Worm (Caenorhabditis elegans) whole organism, young adult: ENCODE results near the gene T28A11.4.

ENCODE experiments used
- B0019.2 ChIP-seq: fragments of 200-800 bp; sonication (Bioruptor generic); conservative IDR thresholded peaks from 2 replicates; pipeline ENCODE4 v1.3.6; 2022; ENCODE audit warnings: missing genetic modification reagents, missing genetic modification characterization, missing compliant biosample characterization
- B0261.1 ChIP-seq: sonication (generic microtip); optimal IDR thresholded peaks from 2 replicates; lab custom pipeline; 2016; ENCODE audit warnings: mild to moderate bottlenecking, missing genetic modification characterization, moderate library complexity, missing compliant biosample characterization
- D2030.7 ChIP-seq: fragments of 200-800 bp; sonication (Bioruptor generic); IDR thresholded peaks from 2 replicates; pipeline ENCODE4 v1.3.6; 2022; ENCODE audit warnings: missing genetic modification reagents, missing genetic modification characterization, missing compliant biosample characterization
- F23B12.7 ChIP-seq: sonication (generic microtip); optimal IDR thresholded peaks from 2 replicates; lab custom pipeline; 2017; ENCODE audit warnings: missing genetic modification characterization, mild to moderate bottlenecking, missing compliant biosample characterization, antibody characterized with exemption, moderate library complexity; ENCODE audit not compliant: insufficient read depth
- F37B4.10 ChIP-seq: fragments of 200-800 bp; sonication (Bioruptor generic); IDR thresholded peaks from 2 replicates; pipeline ENCODE4 v1.3.6; 2022; ENCODE audit warnings: missing genetic modification characterization, missing compliant biosample characterization
- F39B2.1 ChIP-seq: fragments of 200-800 bp; sonication (Bioruptor generic); IDR thresholded peaks from 2 replicates; pipeline ENCODE4 v1.3.6; 2022; ENCODE audit warnings: missing genetic modification reagents, missing genetic modification characterization, missing compliant biosample characterization
- F57A8.1 ChIP-seq: fragments of 200-800 bp; sonication (Bioruptor generic); optimal IDR thresholded peaks from 2 replicates; lab custom pipeline; 2018; ENCODE audit warnings: mild to moderate bottlenecking, missing genetic modification characterization, moderate library complexity, missing compliant biosample characterization
- T07F8.4 ChIP-seq: sonication (generic microtip); optimal IDR thresholded peaks from 2 replicates; lab custom pipeline; 2016; ENCODE audit warnings: mild to moderate bottlenecking, missing genetic modification characterization, moderate library complexity, missing compliant biosample characterization
- Y67H2A.10 ChIP-seq: fragments of 200-800 bp; sonication (Bioruptor generic); conservative IDR thresholded peaks from 2 replicates; pipeline ENCODE4 v1.3.6; 2022; ENCODE audit warnings: missing genetic modification reagents, missing genetic modification characterization, missing compliant biosample characterization
- aptf-2 ChIP-seq: fragments of 200-800 bp; sonication (Bioruptor generic); conservative IDR thresholded peaks from 2 replicates; pipeline ENCODE4 v1.3.6; 2022; ENCODE audit warnings: missing genetic modification reagents, missing genetic modification characterization, missing compliant biosample characterization
- atf-7 ChIP-seq: sonication (generic microtip); optimal IDR thresholded peaks from 2 replicates; lab custom pipeline; 2017; ENCODE audit warnings: mild to moderate bottlenecking, missing genetic modification characterization, missing compliant biosample characterization
- attf-3 ChIP-seq: fragments of 200-800 bp; sonication (Bioruptor generic); conservative IDR thresholded peaks from 2 replicates; pipeline ENCODE4 v1.3.6; 2022; ENCODE audit warnings: missing genetic modification reagents, missing genetic modification characterization, missing compliant biosample characterization
- bed-1 ChIP-seq: fragments of 200-800 bp; sonication (Bioruptor generic); IDR thresholded peaks from 2 replicates; pipeline ENCODE4 v1.3.6; 2022; ENCODE audit warnings: missing genetic modification reagents, missing genetic modification characterization, missing compliant biosample characterization
- bed-2 ChIP-seq: fragments of 200-800 bp; sonication (Bioruptor generic); IDR thresholded peaks from 2 replicates; pipeline ENCODE4 v1.3.6; 2022; ENCODE audit warnings: missing genetic modification reagents, missing genetic modification characterization, missing compliant biosample characterization
- ccch-3 ChIP-seq: fragments of 200-800 bp; sonication (Bioruptor generic); optimal IDR thresholded peaks from 2 replicates; lab custom pipeline; 2018; ENCODE audit warnings: mild to moderate bottlenecking, missing genetic modification characterization, missing compliant biosample characterization
- ceh-27 ChIP-seq: fragments of 200-800 bp; sonication (Bioruptor generic); optimal IDR thresholded peaks from 2 replicates; lab custom pipeline; 2018; ENCODE audit warnings: mild to moderate bottlenecking, missing genetic modification characterization, moderate library complexity, missing compliant biosample characterization
- ceh-40 ChIP-seq: fragments of 200-800 bp; sonication (Bioruptor generic); IDR thresholded peaks from 2 replicates; pipeline ENCODE4 v1.3.6; 2022; ENCODE audit warnings: missing genetic modification characterization, missing compliant biosample characterization
- ceh-58 ChIP-seq: fragments of 200-800 bp; sonication (Bioruptor generic); IDR thresholded peaks from 2 replicates; pipeline ENCODE4 v1.3.6; 2022; ENCODE audit warnings: missing genetic modification characterization, missing compliant biosample characterization
- ceh-79 ChIP-seq: sonication (generic microtip); optimal IDR thresholded peaks from 2 replicates; lab custom pipeline; 2017; ENCODE audit warnings: mild to moderate bottlenecking, missing genetic modification characterization, missing compliant biosample characterization
- die-1 ChIP-seq: sonication (generic microtip); optimal IDR thresholded peaks from 2 replicates; lab custom pipeline; 2016; ENCODE audit warnings: missing genotype, mild to moderate bottlenecking, missing genetic modification characterization, missing compliant biosample characterization
- dpff-1 ChIP-seq: sonication (generic microtip); optimal IDR thresholded peaks from 2 replicates; lab custom pipeline; 2017; ENCODE audit warnings: mild to moderate bottlenecking, missing genetic modification characterization, missing compliant biosample characterization
- dpl-1 ChIP-seq: fragments of 150-350 bp; optimal IDR thresholded peaks from 2 replicates; lab custom pipeline; 2014; ENCODE audit warnings: missing biosample characterization, missing genetic modification reagents, missing genetic modification characterization
- egl-18 ChIP-seq: fragments of 200-800 bp; sonication (Bioruptor generic); IDR thresholded peaks from 2 replicates; pipeline ENCODE4 v1.3.6; 2022; ENCODE audit warnings: missing genetic modification reagents, missing genetic modification characterization, missing compliant biosample characterization
- egrh-3 ChIP-seq: fragments of 200-800 bp; sonication (Bioruptor generic); IDR thresholded peaks from 2 replicates; pipeline ENCODE4 v1.3.6; 2022; ENCODE audit warnings: missing genetic modification reagents, missing genetic modification characterization, missing compliant biosample characterization
- hsf-1 ChIP-seq: fragments of 200-800 bp; sonication (Bioruptor generic); IDR thresholded peaks from 2 replicates; pipeline ENCODE4 v1.3.6; 2022; ENCODE audit warnings: missing genetic modification reagents, missing genetic modification characterization, missing compliant biosample characterization
- let-526 ChIP-seq: fragments of 200-800 bp; sonication (Bioruptor generic); IDR thresholded peaks from 2 replicates; pipeline ENCODE4 v1.3.6; 2022; ENCODE audit warnings: missing genetic modification reagents, missing genetic modification characterization, missing compliant biosample characterization
- lin-35 ChIP-seq, 3 experiments: fragments of 150-350 bp in 2 of 3; sonication (generic microtip) in 1 of 3; optimal IDR thresholded peaks; 2 replicates each; lab custom pipeline; 2014 to 2018; ENCODE audit warnings: missing biosample characterization in 3 of 3, missing genetic modification characterization in 3 of 3, missing genetic modification reagents in 3 of 3
- lin-40 ChIP-seq: sonication (generic microtip); optimal IDR thresholded peaks from 2 replicates; lab custom pipeline; 2016; ENCODE audit warnings: missing genetic modification characterization, mild to moderate bottlenecking, missing compliant biosample characterization, missing genotype, missing genetic modification reagents
- lin-54 ChIP-seq: fragments of 200-800 bp; sonication (Bioruptor generic); optimal IDR thresholded peaks from 2 replicates; lab custom pipeline; 2018; ENCODE audit warnings: mild to moderate bottlenecking, missing genetic modification characterization, missing compliant biosample characterization
- lsl-1 ChIP-seq: fragments of 200-800 bp; sonication (Bioruptor generic); optimal IDR thresholded peaks from 2 replicates; lab custom pipeline; 2018; ENCODE audit warnings: mild to moderate bottlenecking, missing genetic modification characterization, moderate library complexity, missing compliant biosample characterization
- madf-10 ChIP-seq: sonication (generic microtip); optimal IDR thresholded peaks from 2 replicates; lab custom pipeline; 2016; ENCODE audit warnings: mild to moderate bottlenecking, missing genetic modification characterization, missing compliant biosample characterization
- nfya-1 ChIP-seq: sonication (generic microtip); optimal IDR thresholded peaks from 2 replicates; lab custom pipeline; 2017; ENCODE audit warnings: antibody characterized with exemption, missing compliant biosample characterization, missing genetic modification characterization, borderline replicate concordance; ENCODE audit not compliant: insufficient read depth
- nfya-2 ChIP-seq: fragments of 200-800 bp; sonication (Bioruptor generic); IDR thresholded peaks from 2 replicates; pipeline ENCODE4 v1.3.6; 2022; ENCODE audit warnings: missing genetic modification reagents, missing genetic modification characterization, missing compliant biosample characterization
- nfyb-1 ChIP-seq: fragments of 200-800 bp; sonication (Bioruptor generic); IDR thresholded peaks from 2 replicates; pipeline ENCODE4 v1.3.6; 2022; ENCODE audit warnings: missing genetic modification reagents, missing genetic modification characterization, missing compliant biosample characterization
- nhr-120 ChIP-seq: fragments of 200-800 bp; sonication (Bioruptor generic); IDR thresholded peaks from 2 replicates; pipeline ENCODE4 v1.3.6; 2022; ENCODE audit warnings: missing genetic modification characterization, missing compliant biosample characterization
- pha-4 ChIP-seq: fragments of 150-350 bp; sonication (generic microtip); optimal IDR thresholded peaks from 2 replicates; lab custom pipeline; 2014; ENCODE audit warnings: missing biosample characterization, missing genetic modification reagents, missing genetic modification characterization
- snpc-3.4 ChIP-seq: sonication (generic microtip); optimal IDR thresholded peaks from 2 replicates; lab custom pipeline; 2017; ENCODE audit warnings: missing genetic modification characterization, mild to moderate bottlenecking, missing compliant biosample characterization, antibody characterized with exemption, moderate library complexity, missing genotype, missing genetic modification reagents
- snpc-4 ChIP-seq, 5 experiments: fragments of 150-350 bp in 1 of 5; sonication (generic microtip) in 4 of 5; optimal IDR thresholded peaks; 2 replicates each; lab custom pipeline; 2014 to 2018; ENCODE audit warnings: missing genetic modification characterization in 5 of 5, missing biosample characterization in 3 of 5, antibody characterized with exemption in 2 of 5, mild to moderate bottlenecking in 2 of 5, missing compliant biosample characterization in 2 of 5, missing genotype in 2 of 5, moderate library complexity in 2 of 5, missing genetic modification reagents in 1 of 5
- somi-1 ChIP-seq: fragments of 200-800 bp; sonication (Bioruptor generic); optimal IDR thresholded peaks from 2 replicates; lab custom pipeline; 2018; ENCODE audit warnings: mild to moderate bottlenecking, missing genetic modification characterization, missing compliant biosample characterization
- zim-3 ChIP-seq: sonication (generic microtip); optimal IDR thresholded peaks from 2 replicates; lab custom pipeline; 2017; ENCODE audit warnings: mild to moderate bottlenecking, missing genetic modification characterization, moderate library complexity, missing compliant biosample characterization
- ztf-18 ChIP-seq: sonication (generic microtip); optimal IDR thresholded peaks from 2 replicates; lab custom pipeline; 2016; ENCODE audit warnings: missing genotype, mild to moderate bottlenecking, missing genetic modification characterization, missing compliant biosample characterization
- ztf-25 ChIP-seq: fragments of 200-800 bp; sonication (Bioruptor generic); IDR thresholded peaks from 2 replicates; pipeline ENCODE4 v1.3.6; 2022; ENCODE audit warnings: missing genetic modification reagents, missing genetic modification characterization, missing compliant biosample characterization
- ztf-26 ChIP-seq: sonication (generic microtip); optimal IDR thresholded peaks from 2 replicates; lab custom pipeline; 2017; ENCODE audit warnings: missing genetic modification characterization, missing compliant biosample characterization
- ztf-28 ChIP-seq: fragments of 200-800 bp; sonication (Bioruptor generic); IDR thresholded peaks from 2 replicates; pipeline ENCODE4 v1.3.6; 2022; ENCODE audit warnings: missing genetic modification reagents, missing genetic modification characterization, missing compliant biosample characterization

T28A11.4 gene

DNA sequence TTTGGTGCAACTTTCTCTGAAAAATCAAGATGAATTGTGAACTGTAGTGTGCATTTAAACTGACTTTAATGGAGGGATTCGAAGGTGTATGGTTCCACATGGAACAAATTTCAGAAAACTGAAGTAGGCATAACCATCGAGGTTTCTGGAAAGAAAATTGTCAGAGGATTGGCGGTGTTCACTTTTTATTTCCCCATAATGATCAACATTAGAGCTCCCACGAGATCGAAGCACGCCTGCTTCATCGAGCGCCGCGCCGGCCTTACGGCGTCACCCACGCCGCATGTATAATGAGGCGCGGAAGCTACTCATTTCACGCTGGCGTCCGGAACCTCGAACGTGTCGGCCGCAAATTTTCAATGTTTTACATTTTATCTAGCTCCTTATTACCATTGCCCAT lies 14.3 kb downstream of the T28A11.4 start:
- TF ChIP-seq Y67H2A.10 (no peak), die-1 (tag; lab: Kevin White, UChicago) (no peak), ceh-79 (tag; lab: Kevin White, UChicago) (no peak), egl-18 (peak; percentile 52; the same call in 1 of the 2 replicates), B0261.1 (tag; lab: Kevin White, UChicago) (no peak), F57A8.1 (GFP tag; lab: Kevin White, UChicago) (no peak), lin-40 (no peak), bed-1 (GFP tag; lab: Robert Waterston, UW) (peak; percentile 76; the same call in 1 of the 2 replicates), lin-54 (GFP tag; lab: Kevin White, UChicago) (no peak), lsl-1 (GFP tag; lab: Kevin White, UChicago) (no peak), snpc-3.4 (tag; lab: Kevin White, UChicago) (no peak), T07F8.4 (tag; lab: Kevin White, UChicago) (no peak), F23B12.7 (no peak)
- TF ChIP-seq, all 124 proteins: peak for 2

DNA sequence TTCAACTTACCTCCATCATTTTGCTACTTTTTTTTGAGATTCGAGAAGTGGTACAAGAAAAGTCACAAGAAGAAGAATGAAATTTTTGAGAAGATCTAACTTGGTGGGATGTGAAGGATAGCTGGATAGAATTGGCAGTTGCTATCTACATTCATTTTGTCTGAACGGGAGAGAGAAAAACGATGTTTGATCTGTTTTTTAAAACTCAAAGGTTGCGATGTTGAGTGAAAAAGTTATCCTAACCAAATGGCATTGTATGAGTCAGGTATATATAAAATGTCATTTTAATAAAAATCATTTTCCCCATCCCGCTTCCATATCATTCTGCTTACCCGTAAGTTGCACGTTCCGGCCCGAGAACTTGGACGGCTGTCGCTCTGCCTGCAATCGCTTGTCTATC lies 15.4 kb downstream of the T28A11.4 start, which contains the start of gene F35F10.6:
F35F10.6 (minus strand) TSS at position 101 of the 400 bp plus-strand sequence.
- TF ChIP-seq Y67H2A.10 (no peak), F37B4.10 (GFP tag; lab: Robert Waterston, UW) (no peak), D2030.7 (no peak), B0019.2 (GFP tag; lab: Robert Waterston, UW) (no peak), zim-3 (no peak), dpff-1 (tag; lab: Kevin White, UChicago) (no peak), nfya-2 (GFP tag; lab: Robert Waterston, UW) (no peak), egrh-3 (no peak), ztf-28 (GFP tag; lab: Robert Waterston, UW) (no peak), lin-35 (GFP tag; optimal IDR thresholded peaks at IDR 0.05; lab: Kevin White, UChicago) (no peak), aptf-2 (no peak), dpl-1 (GFP tag; lab: Kevin White, UChicago) (no peak), atf-7 (no peak), attf-3 (no peak), F39B2.1 (GFP tag; lab: Robert Waterston, UW) (no peak), ztf-18 (tag; lab: Kevin White, UChicago) (no peak), nfyb-1 (GFP tag; lab: Robert Waterston, UW) (no peak), pha-4 (tag; lab: Kevin White, UChicago) (no peak), nhr-120 (GFP tag; lab: Robert Waterston, UW) (no peak)

DNA sequence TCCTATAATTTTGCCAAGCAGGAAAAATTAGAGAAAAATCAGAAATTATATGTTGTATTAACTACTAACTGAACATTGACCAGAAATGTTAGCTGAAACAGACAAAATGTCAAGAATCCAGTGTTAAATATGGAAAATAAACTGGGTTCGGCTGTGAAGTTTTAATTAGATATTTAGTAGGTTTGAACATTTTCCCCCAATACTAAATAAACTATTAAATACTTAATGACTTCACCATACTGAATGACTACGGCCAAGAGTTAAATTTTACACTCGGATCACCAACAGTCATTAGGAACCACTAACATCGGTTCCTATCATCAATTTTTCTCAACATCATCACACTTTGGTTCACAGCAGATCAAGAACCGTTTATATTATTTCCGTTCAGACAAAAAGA lies 21.5 kb downstream of the T28A11.4 start:
- TF ChIP-seq snpc-4 (GFP tag; optimal IDR thresholded peaks at IDR 0.05; lab: Kevin White, UChicago) (no peak), snpc-4 (tag; optimal IDR thresholded peaks at IDR 0.05; lab: Kevin White, UChicago) (no peak), let-526 (GFP tag; lab: Robert Waterston, UW) (no peak), somi-1 (GFP tag; lab: Kevin White, UChicago) (no peak), hsf-1 (GFP tag; lab: Robert Waterston, UW) (no peak), ceh-27 (no peak), ztf-28 (GFP tag; lab: Robert Waterston, UW) (no peak), attf-3 (no peak), ztf-25 (GFP tag; lab: Robert Waterston, UW) (no peak), nfyb-1 (GFP tag; lab: Robert Waterston, UW) (no peak), ztf-26 (no peak), ccch-3 (GFP tag; lab: Kevin White, UChicago) (no peak), nfya-1 (tag; lab: Kevin White, UChicago) (no peak), bed-2 (no peak), lsl-1 (GFP tag; lab: Kevin White, UChicago) (no peak), ceh-40 (GFP tag; lab: Robert Waterston, UW) (no peak), madf-10 (tag; lab: Kevin White, UChicago) (no peak), ceh-58 (GFP tag; lab: Robert Waterston, UW) (no peak)
